Worm (Caenorhabditis elegans): Measurements from ENCODE around the gene str-116.

DNA sequence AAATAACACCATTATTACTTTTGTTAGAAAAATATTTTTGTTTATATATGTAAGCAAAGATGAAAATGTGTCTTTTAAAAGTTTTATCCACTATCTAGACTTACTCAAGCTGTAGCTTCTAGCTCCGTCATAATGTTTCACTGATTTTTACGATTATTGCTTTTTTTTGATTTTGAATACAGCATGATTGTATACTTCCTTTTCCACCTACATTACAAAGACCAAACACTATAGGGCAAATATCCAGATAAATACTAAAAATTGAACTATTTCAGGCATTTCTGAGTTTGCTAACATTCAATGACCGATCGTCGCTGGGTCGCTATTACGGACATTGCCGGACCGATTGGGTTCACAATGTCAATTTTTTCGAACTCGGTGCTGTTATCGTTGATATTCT is at the start of gene str-116:
- TF ChIP-seq lin-26 (GFP tag; IDR thresholded peaks at IDR 0.05) (no peak), B0035.1 (tag; optimal IDR thresholded peaks at IDR 0.05) (no peak)
